Fruit fly (Drosophila melanogaster): ENCODE results near the gene Smg6.
A peak's percentile ranks its signal among the peaks of the same experiment; 100 is the strongest.

Gene Smg6

DNA sequence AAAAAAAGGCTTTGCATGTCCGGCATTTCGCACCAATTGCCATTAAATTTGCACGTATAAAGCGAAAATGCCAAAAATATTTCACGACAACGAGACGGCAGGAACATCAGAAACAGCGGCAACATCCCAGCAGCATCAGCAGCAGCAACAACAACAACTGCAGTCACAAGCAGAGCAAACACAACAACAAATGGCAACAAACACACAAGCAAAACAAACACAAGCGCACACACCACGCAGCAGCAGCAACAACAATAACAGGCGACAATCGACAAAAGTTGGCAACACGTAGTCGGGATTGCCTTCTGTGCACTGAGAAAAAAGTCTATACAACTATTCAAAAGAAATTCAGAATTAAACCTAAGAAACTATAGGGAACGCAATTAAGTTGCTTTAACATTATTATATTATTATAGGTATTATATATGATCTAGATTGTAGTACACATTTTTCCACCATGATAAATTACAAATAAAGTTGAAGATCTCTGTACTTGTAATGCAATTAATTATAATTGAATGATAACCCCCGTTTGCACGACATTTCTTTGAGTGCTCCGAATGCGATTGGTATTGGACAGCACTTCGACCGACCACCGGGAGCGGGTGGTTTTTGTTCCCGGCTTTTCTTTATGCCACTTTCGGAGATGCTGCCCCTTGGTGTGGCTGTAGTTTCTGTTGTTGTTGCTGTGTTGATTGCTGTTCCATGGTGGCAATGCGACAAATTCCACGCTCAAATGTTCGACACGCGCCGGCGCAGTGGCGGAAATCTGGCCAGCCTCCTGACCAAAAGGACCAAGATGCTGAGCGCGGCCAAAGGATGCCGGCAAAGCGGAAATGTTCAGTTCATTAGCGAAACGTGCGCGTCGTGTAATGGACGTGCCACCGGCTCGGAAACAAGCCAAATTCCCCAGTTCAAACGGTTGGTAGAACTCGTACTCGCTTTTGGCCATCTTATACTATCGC lies 49.4 kb downstream of the Smg6 start, which contains the start of gene tnc (continued):
- TF ChIP-seq caup (GFP tag; optimal IDR thresholded peaks at IDR 0.05; ENCODE audit: severe bottlenecking) = peak; percentile 44
- TF ChIP-seq stc (GFP tag; IDR thresholded peaks at IDR 0.05) = peak; percentile 36; the same call in 1 of the 2 replicates
- TF ChIP-seq Blimp-1 (GFP tag; optimal IDR thresholded peaks at IDR 0.05) = peak; percentile 47
- no peak for TF ChIP-seq CG34376 (GFP tag; optimal IDR thresholded peaks at IDR 0.05)
- no peak for TF ChIP-seq CG17802 (tag; optimal IDR thresholded peaks at IDR 0.05)
- TF ChIP-seq CG10209 (GFP tag; optimal IDR thresholded peaks at IDR 0.05) = peak; percentile 46
- TF ChIP-seq CG6175 (GFP tag; IDR thresholded peaks at IDR 0.05) = no peak
- 0 out of 2 replicates have a peak, but pooled peaks have one; percentile 18 for TF ChIP-seq CG14441 (GFP tag; IDR thresholded peaks at IDR 0.05)
- no peak for TF ChIP-seq CG10321 (GFP tag; IDR thresholded peaks at IDR 0.05)
- TF ChIP-seq CG14050 (GFP tag; IDR thresholded peaks at IDR 0.05) = no peak
- no peak for TF ChIP-seq stwl (tag; optimal IDR thresholded peaks at IDR 0.05)
- no peak for TF ChIP-seq Sry-δ (GFP tag; optimal IDR thresholded peaks at IDR 0.05)
- TF ChIP-seq phol (tag; optimal IDR thresholded peaks at IDR 0.05) = peak; percentile 60
- TF ChIP-seq CG2116 (GFP tag; optimal IDR thresholded peaks at IDR 0.05) = peak; percentile 3
- peak; percentile 18 for TF ChIP-seq CG2875 (GFP tag; optimal IDR thresholded peaks at IDR 0.05)
- TF ChIP-seq CG30403 (GFP tag; optimal IDR thresholded peaks at IDR 0.05) = peak; percentile 58
- TF ChIP-seq CG4360 (GFP tag; IDR thresholded peaks at IDR 0.05) = peak; percentile 85
- TF ChIP-seq Adf1 (GFP tag; IDR thresholded peaks at IDR 0.05) = no peak
- peak; percentile 61 for TF ChIP-seq Sox102F (GFP tag; optimal IDR thresholded peaks at IDR 0.05)
- TF ChIP-seq psq (GFP tag; optimal IDR thresholded peaks at IDR 0.05) = no peak
- TF ChIP-seq CG13775 (GFP tag; optimal IDR thresholded peaks at IDR 0.05) = peak; percentile 18
- TF ChIP-seq CG4730 (GFP tag; IDR thresholded peaks at IDR 0.05) = 0 out of 2 replicates have a peak, but pooled peaks have one; percentile 10
- TF ChIP-seq HmgZ (tag; optimal IDR thresholded peaks at IDR 0.05) = peak; percentile 14
- peak in 1 of 3 experiments; percentile 50 for TF ChIP-seq lola (GFP tag; optimal IDR thresholded peaks at IDR 0.05)
- no peak for TF ChIP-seq CG17568 (GFP tag; optimal IDR thresholded peaks at IDR 0.05)
- TF ChIP-seq Rfx (GFP tag; IDR thresholded peaks at IDR 0.05) = peak; percentile 30; the same call in 1 of the 2 replicates
- peak; percentile 42 for TF ChIP-seq NfI (GFP tag; optimal IDR thresholded peaks at IDR 0.05)
- peak; percentile 39; the same call in 1 of the 2 replicates for TF ChIP-seq lmd (GFP tag; IDR thresholded peaks at IDR 0.05)
- peak; percentile 71 for TF ChIP-seq grau (tag; optimal IDR thresholded peaks at IDR 0.05)
- peak; percentile 55 for TF ChIP-seq CG8388 (GFP tag; optimal IDR thresholded peaks at IDR 0.05)
- TF ChIP-seq trh (GFP tag; optimal IDR thresholded peaks at IDR 0.05) = no peak
- TF ChIP-seq br (optimal IDR thresholded peaks at IDR 0.05) = no peak
- TF ChIP-seq klu (GFP tag; IDR thresholded peaks at IDR 0.05) = no peak
- TF ChIP-seq emc (GFP tag; optimal IDR thresholded peaks at IDR 0.05) = no peak
- no peak for TF ChIP-seq CG2129 (GFP tag; IDR thresholded peaks at IDR 0.05; ENCODE audit: partially characterized antibody)
- peak; percentile 2 for TF ChIP-seq exex (tag; optimal IDR thresholded peaks at IDR 0.05)
- peak; percentile 8 for TF ChIP-seq CG6254 (GFP tag; optimal IDR thresholded peaks at IDR 0.05)
- TF ChIP-seq CG3281 (GFP tag; optimal IDR thresholded peaks at IDR 0.05) = peak; percentile 57
- TF ChIP-seq gcm (GFP tag; optimal IDR thresholded peaks at IDR 0.05) = peak; percentile 33
- TF ChIP-seq ewg (GFP tag; optimal IDR thresholded peaks at IDR 0.05) = peak; percentile 68
- peak in 1 of 2 experiments; percentile 55 for TF ChIP-seq Eip74EF (GFP tag; optimal IDR thresholded peaks at IDR 0.05)
- TF ChIP-seq CG4404 (GFP tag; IDR thresholded peaks at IDR 0.05) = peak; percentile 19; the same call in 1 of the 2 replicates
- no peak for TF ChIP-seq HLH54F (GFP tag; optimal IDR thresholded peaks at IDR 0.05)
- no peak for TF ChIP-seq sc (optimal IDR thresholded peaks at IDR 0.05)
- TF ChIP-seq sc (GFP tag; optimal IDR thresholded peaks at IDR 0.05) = no peak
- TF ChIP-seq eve (GFP tag; optimal IDR thresholded peaks at IDR 0.05) = peak in 1 of 2 experiments; percentile 73
- peak; percentile 75 for TF ChIP-seq row (GFP tag; IDR thresholded peaks at IDR 0.05)
- TF ChIP-seq CG3065 (GFP tag; optimal IDR thresholded peaks at IDR 0.05) = no peak

Measured in whole organism, embryonic.